Fruit fly (Drosophila melanogaster) whole organism, wandering third instar larva: ENCODE data around the gene Nle.

Source experiments
- Abd-B ChIP-seq: fragments of >200 bp; optimal IDR thresholded peaks from 2 replicates; lab custom pipeline; 2017; ENCODE audit warnings: missing biosample characterization, missing genetic modification characterization
- CG32264 ChIP-seq: fragments of 200-800 bp; sonication (Bioruptor generic); optimal IDR thresholded peaks from 2 replicates; lab custom pipeline; 2016; ENCODE audit warnings: missing biosample characterization, missing genetic modification characterization
- CG9705 ChIP-seq: fragments of 200-800 bp; sonication (Bioruptor generic); optimal IDR thresholded peaks from 2 replicates; lab custom pipeline; 2018; ENCODE audit warnings: missing biosample characterization, mild to moderate bottlenecking, missing genetic modification characterization
- CrebA ChIP-seq: fragments of 200-800 bp; sonication (Bioruptor generic); optimal IDR thresholded peaks from 2 replicates; lab custom pipeline; 2016; ENCODE audit warnings: missing biosample characterization, mild to moderate bottlenecking, missing genetic modification characterization, borderline replicate concordance
- Dfd ChIP-seq: fragments of >200 bp; optimal IDR thresholded peaks from 2 replicates; lab custom pipeline; 2017; ENCODE audit warnings: missing biosample characterization, missing genetic modification characterization
- Dif ChIP-seq: fragments of 200-275, 200-300 bp; sonication (Bioruptor generic); optimal IDR thresholded peaks from 2 replicates; lab custom pipeline; 2018; ENCODE audit warnings: missing biosample characterization, missing genetic modification characterization; ENCODE audit not compliant: partially characterized antibody
- GATAd ChIP-seq: sonication (Bioruptor generic); optimal IDR thresholded peaks from 2 replicates; lab custom pipeline; 2016; ENCODE audit warnings: missing biosample characterization, missing genetic modification characterization
- HLH106 ChIP-seq: fragments of 200-800 bp; optimal IDR thresholded peaks from 3 replicates; lab custom pipeline; 2019; ENCODE audit warnings: missing biosample characterization, mild to moderate bottlenecking, missing genetic modification characterization, moderate library complexity
- Hnf4 ChIP-seq: fragments of 200-800 bp; sonication (Bioruptor generic); optimal IDR thresholded peaks from 2 replicates; lab custom pipeline; 2016; ENCODE audit warnings: missing biosample characterization, mild to moderate bottlenecking, missing genetic modification characterization
- Hr78 ChIP-seq: fragments of >200 bp; optimal IDR thresholded peaks from 2 replicates; lab custom pipeline; 2017; ENCODE audit warnings: missing biosample characterization, missing genetic modification characterization
- Hr83 ChIP-seq: fragments of 200-300 bp; sonication (Bioruptor generic); optimal IDR thresholded peaks from 2 replicates; lab custom pipeline; 2016; ENCODE audit warnings: missing biosample characterization, mild to moderate bottlenecking, missing genetic modification characterization, moderate library complexity; ENCODE audit not compliant: poor library complexity, severe bottlenecking
- Jra ChIP-seq: sonication (Bioruptor generic); optimal IDR thresholded peaks from 2 replicates; lab custom pipeline; 2016; ENCODE audit warnings: missing biosample characterization, missing genetic modification characterization
- Mio ChIP-seq: sonication (Bioruptor generic); optimal IDR thresholded peaks from 2 replicates; lab custom pipeline; 2016; ENCODE audit warnings: missing biosample characterization, missing genetic modification characterization
- Myc ChIP-seq: fragments of >200 bp; optimal IDR thresholded peaks from 2 replicates; lab custom pipeline; 2017
- N ChIP-seq: fragments of >200 bp; optimal IDR thresholded peaks from 2 replicates; lab custom pipeline; 2018; ENCODE audit warnings: missing biosample characterization, missing external identifiers, missing genetic modification characterization
- OdsH ChIP-seq: fragments of 200-800 bp; sonication (Bioruptor generic); optimal IDR thresholded peaks from 2 replicates; lab custom pipeline; 2016; ENCODE audit warnings: missing biosample characterization, mild to moderate bottlenecking, missing genetic modification characterization
- Rel ChIP-seq, 2 experiments: fragments of 200-800 bp; sonication (Bioruptor generic) in 1 of 2; optimal IDR thresholded peaks; 2 replicates in 1 of 2; 3 replicates in 1 of 2; lab custom pipeline; 2016 to 2019; ENCODE audit warnings: mild to moderate bottlenecking in 2 of 2, missing biosample characterization in 2 of 2, missing genetic modification characterization in 2 of 2, moderate library complexity in 1 of 2
- Sp1 ChIP-seq: fragments of 200-800 bp; sonication (Bioruptor generic); optimal IDR thresholded peaks from 3 replicates; lab custom pipeline; 2019; ENCODE audit warnings: missing biosample characterization, mild to moderate bottlenecking, missing genetic modification characterization, moderate library complexity
- Vsx2 ChIP-seq: fragments of 200-300, 225-300 bp; sonication (Bioruptor generic); optimal IDR thresholded peaks from 2 replicates; lab custom pipeline; 2018; ENCODE audit warnings: missing biosample characterization, missing genetic modification characterization; ENCODE audit not compliant: partially characterized antibody
- br ChIP-seq: fragments of 200-800 bp; sonication (Bioruptor generic); optimal IDR thresholded peaks from 2 replicates; lab custom pipeline; 2016; ENCODE audit warnings: missing biosample characterization, missing genetic modification characterization
- brk ChIP-seq: fragments of 200-800 bp; sonication (Bioruptor generic); optimal IDR thresholded peaks from 2 replicates; lab custom pipeline; 2016; ENCODE audit warnings: missing biosample characterization, mild to moderate bottlenecking, missing genetic modification characterization
- dl ChIP-seq, 2 experiments: fragments of 175-275, 200-275 bp in 1 of 2; fragments of 200-275 bp in 1 of 2; sonication (Bioruptor generic); optimal IDR thresholded peaks; lab custom pipeline; 2018; ENCODE audit warnings: mild to moderate bottlenecking in 2 of 2, missing biosample characterization in 2 of 2, missing genetic modification characterization in 2 of 2, moderate library complexity in 2 of 2; ENCODE audit not compliant: partially characterized antibody in 2 of 2, insufficient read depth in 1 of 2
- dmrt93B ChIP-seq: fragments of 200-800 bp; sonication (Bioruptor generic); optimal IDR thresholded peaks from 2 replicates; lab custom pipeline; 2018; ENCODE audit warnings: missing biosample characterization, mild to moderate bottlenecking, missing genetic modification characterization
- dsf ChIP-seq: sonication (Bioruptor generic); optimal IDR thresholded peaks from 2 replicates; lab custom pipeline; 2016; ENCODE audit warnings: missing biosample characterization, missing genetic modification characterization, borderline replicate concordance
- ey ChIP-seq: fragments of 200-800 bp; sonication (Bioruptor generic); optimal IDR thresholded peaks from 2 replicates; lab custom pipeline; 2016; ENCODE audit warnings: missing biosample characterization, missing genetic modification characterization
- foxo ChIP-seq, 2 experiments: fragments of 200-800 bp; sonication (Bioruptor generic); optimal IDR thresholded peaks; 2 replicates in 1 of 2; 3 replicates in 1 of 2; lab custom pipeline; 2016 to 2017; ENCODE audit warnings: missing biosample characterization in 2 of 2, missing genetic modification characterization in 2 of 2
- fru ChIP-seq: fragments of 200-800 bp; sonication (Bioruptor generic); optimal IDR thresholded peaks from 3 replicates; lab custom pipeline; 2016; ENCODE audit warnings: missing biosample characterization, mild to moderate bottlenecking, missing genetic modification characterization
- h ChIP-seq: fragments of 200-800 bp; sonication (Bioruptor generic); optimal IDR thresholded peaks from 3 replicates; lab custom pipeline; 2016; ENCODE audit warnings: missing biosample characterization, mild to moderate bottlenecking, missing genetic modification characterization
- jim ChIP-seq: fragments of 175-275, 200-325 bp; sonication (Bioruptor generic); optimal IDR thresholded peaks from 2 replicates; lab custom pipeline; 2016; ENCODE audit warnings: missing biosample characterization, mild to moderate bottlenecking, missing genetic modification characterization
- lola ChIP-seq: fragments of >200 bp; optimal IDR thresholded peaks from 2 replicates; lab custom pipeline; 2017; ENCODE audit warnings: missing biosample characterization, missing genetic modification characterization
- pan ChIP-seq: fragments of >200 bp; optimal IDR thresholded peaks from 2 replicates; lab custom pipeline; 2017
- psq ChIP-seq: fragments of 200-800 bp; sonication (Bioruptor generic); optimal IDR thresholded peaks from 3 replicates; lab custom pipeline; 2017; ENCODE audit warnings: missing biosample characterization, mild to moderate bottlenecking, missing genetic modification characterization, moderate library complexity
- rgr ChIP-seq: fragments of 200-800 bp; sonication (Bioruptor generic); optimal IDR thresholded peaks from 3 replicates; lab custom pipeline; 2016; ENCODE audit warnings: missing biosample characterization, mild to moderate bottlenecking, missing genetic modification characterization
- sage ChIP-seq: fragments of 200-800 bp; sonication (Bioruptor generic); optimal IDR thresholded peaks from 2 replicates; lab custom pipeline; 2016; ENCODE audit warnings: missing biosample characterization, mild to moderate bottlenecking, missing genetic modification characterization
- sv ChIP-seq: fragments of 200-800 bp; sonication (Bioruptor generic); optimal IDR thresholded peaks from 3 replicates; lab custom pipeline; 2016; ENCODE audit warnings: missing biosample characterization, missing genetic modification characterization
- tai ChIP-seq: sonication (Bioruptor generic); optimal IDR thresholded peaks from 2 replicates; lab custom pipeline; 2016; ENCODE audit warnings: missing biosample characterization, missing genetic modification characterization
- usp ChIP-seq: fragments of >200 bp; optimal IDR thresholded peaks from 2 replicates; lab custom pipeline; 2017; ENCODE audit warnings: missing biosample characterization, missing genetic modification characterization
- woc ChIP-seq: sonication (Bioruptor generic); optimal IDR thresholded peaks from 2 replicates; lab custom pipeline; 2016; ENCODE audit warnings: missing biosample characterization, mild to moderate bottlenecking, missing genetic modification characterization

Nle gene

dm6 chr2L:542338-542967 lies 25.5 kb downstream of the Nle start, which contains the start of gene lwr:
lwr (minus strand) TSS chr2L:542580.
- peak; percentile 5 for TF ChIP-seq fru (GFP tag; lab: Kevin White, UChicago)
- TF ChIP-seq Rel (GFP tag; optimal IDR thresholded peaks at IDR 0.05; lab: Kevin White, UChicago), result no peak
- TF ChIP-seq Rel (tag; optimal IDR thresholded peaks at IDR 0.05; lab: Kevin White, UChicago), result peak; percentile 30
- TF ChIP-seq Sp1 (GFP tag; lab: Kevin White, UChicago), result no peak
- TF ChIP-seq foxo (GFP tag; optimal IDR thresholded peaks at IDR 0.05; lab: Kevin White, UChicago), result peak in 1 of 2 experiments; percentile 9
- TF ChIP-seq, all 38 proteins: peak for 3

DNA sequence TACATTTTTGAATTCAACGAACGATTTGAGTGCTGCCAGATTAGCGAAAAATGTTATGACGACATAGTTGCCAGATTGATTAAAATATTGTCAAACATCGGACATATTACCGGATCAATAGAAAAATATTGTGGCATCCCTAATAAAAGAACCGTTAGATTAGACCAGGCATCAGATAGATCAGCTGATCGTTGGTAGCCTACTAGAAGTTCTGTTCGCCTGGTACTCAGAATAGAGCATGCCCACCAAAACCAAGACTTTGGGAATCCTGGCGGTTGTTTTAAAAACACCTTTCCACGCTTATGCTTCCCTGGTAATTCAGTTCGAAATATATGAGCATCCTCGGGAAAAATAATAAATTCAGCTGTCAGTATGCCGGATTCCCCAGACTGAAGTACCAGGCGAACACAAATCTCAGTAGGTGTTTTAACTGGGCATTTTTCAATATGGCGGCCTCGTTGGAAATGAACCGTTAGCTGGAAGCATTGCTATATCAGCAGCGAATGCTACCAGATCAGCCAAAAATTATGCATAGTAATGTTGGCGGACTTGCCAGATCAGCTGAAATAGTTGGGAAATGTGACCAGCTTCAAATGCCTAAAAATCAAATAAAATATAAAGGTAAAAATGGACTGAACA lies 27.2 kb downstream of the Nle start:
- TF ChIP-seq fru (GFP tag; lab: Kevin White, UChicago) (peak; percentile 87), h (GFP tag; lab: Kevin White, UChicago) (peak; percentile 15), rgr (peak; percentile 11), Rel (GFP tag; optimal IDR thresholded peaks at IDR 0.05; lab: Kevin White, UChicago) (no peak), Rel (tag; optimal IDR thresholded peaks at IDR 0.05; lab: Kevin White, UChicago) (peak; percentile 72), Dif (peak; percentile 21), foxo (GFP tag; optimal IDR thresholded peaks at IDR 0.05; lab: Kevin White, UChicago) (peak in 1 of 2 experiments; percentile 31), dl (GFP tag; optimal IDR thresholded peaks at IDR 0.05; lab: Kevin White, UChicago; ENCODE audit: insufficient read depth in 1 of 2, partially characterized antibody in 2 of 2) (peak in 1 of 2 experiments; percentile 11), lola (GFP tag; lab: Kevin White, UChicago) (no peak), Hr83 (peak; percentile 54), dmrt93B (GFP tag; lab: Kevin White, UChicago) (no peak)

DNA sequence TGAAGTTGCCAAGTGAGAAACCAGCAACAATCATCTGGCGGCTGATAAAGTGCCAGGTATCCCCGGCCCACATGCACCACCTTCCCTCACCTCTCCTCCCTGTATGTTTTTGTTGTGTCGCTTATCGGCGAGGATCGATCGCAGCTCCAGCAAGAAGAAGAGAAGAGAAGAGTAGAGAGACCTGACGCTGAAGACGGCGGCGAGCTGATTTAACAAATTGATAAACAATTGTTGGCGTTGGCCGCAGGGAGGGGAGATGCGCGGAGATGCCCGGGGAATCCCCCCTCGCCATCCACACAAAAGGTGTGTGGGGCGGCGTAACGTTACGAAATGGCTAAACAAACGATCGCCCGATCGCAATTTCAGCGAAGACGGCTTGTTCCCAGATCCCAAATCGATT lies 34.2 kb downstream of the Nle start:
- TF ChIP-seq Rel (GFP tag; optimal IDR thresholded peaks at IDR 0.05; lab: Kevin White, UChicago), result no peak
- peak; percentile 74 for TF ChIP-seq Rel (tag; optimal IDR thresholded peaks at IDR 0.05; lab: Kevin White, UChicago)
- no peak for TF ChIP-seq Hr78
- TF ChIP-seq psq (GFP tag; lab: Kevin White, UChicago), result peak; percentile 16
- TF ChIP-seq, all 38 proteins: peak for 2

DNA sequence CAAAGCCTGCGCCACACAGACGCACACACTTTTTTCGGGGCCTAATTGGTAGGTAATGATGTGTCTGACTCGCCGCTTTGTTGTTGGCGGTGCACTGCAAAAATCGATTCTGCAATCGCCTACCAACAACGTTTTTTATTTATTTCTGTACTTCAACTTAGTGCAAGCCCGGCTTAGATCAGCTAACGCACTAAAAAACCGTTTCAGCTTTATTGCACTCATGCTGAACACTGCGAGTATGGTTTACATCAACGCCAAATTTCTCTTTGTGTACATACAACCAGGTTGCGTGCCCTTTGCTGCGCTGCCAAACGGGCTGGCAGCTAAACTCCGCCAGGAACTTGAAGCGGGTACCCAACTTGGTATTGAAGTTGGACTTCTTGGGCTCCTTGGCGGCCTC lies 37.7 kb downstream of the Nle start:
- peak; percentile 40 to 96 for TF ChIP-seq foxo (GFP tag; optimal IDR thresholded peaks at IDR 0.05; lab: Kevin White, UChicago)
- TF ChIP-seq tai, result no peak
- TF ChIP-seq dmrt93B (GFP tag; lab: Kevin White, UChicago), result peak; percentile 84
- TF ChIP-seq Dif, result no peak
- TF ChIP-seq sage (GFP tag; lab: Kevin White, UChicago), result peak; percentile 81
- peak; percentile 96 for TF ChIP-seq OdsH
- TF ChIP-seq HLH106 (tag; lab: Kevin White, UChicago), result peak; percentile 89
- TF ChIP-seq GATAd, result no peak
- peak; percentile 97 for TF ChIP-seq br (GFP tag; lab: Kevin White, UChicago)
- TF ChIP-seq Hr83, result peak; percentile 52
- TF ChIP-seq brk, result no peak
- no peak for TF ChIP-seq Hr78
- peak; percentile 73 for TF ChIP-seq dsf (GFP tag; lab: Kevin White, UChicago)
- no peak for TF ChIP-seq Myc (lab: Kevin White, UChicago)
- no peak for TF ChIP-seq dl (GFP tag; optimal IDR thresholded peaks at IDR 0.05; lab: Kevin White, UChicago; ENCODE audit: insufficient read depth in 1 of 2, partially characterized antibody in 2 of 2)
- no peak for TF ChIP-seq Vsx2
- TF ChIP-seq CG9705, result peak; percentile 65
- TF ChIP-seq Jra (GFP tag; lab: Kevin White, UChicago), result no peak
- peak; percentile 95 for TF ChIP-seq Sp1 (GFP tag; lab: Kevin White, UChicago)
- TF ChIP-seq N, result no peak
- TF ChIP-seq Rel (GFP tag; optimal IDR thresholded peaks at IDR 0.05; lab: Kevin White, UChicago), result no peak
- peak; percentile 53 for TF ChIP-seq Rel (tag; optimal IDR thresholded peaks at IDR 0.05; lab: Kevin White, UChicago)
- no peak for TF ChIP-seq lola (GFP tag; lab: Kevin White, UChicago)
- no peak for TF ChIP-seq usp (GFP tag; lab: Kevin White, UChicago)
- TF ChIP-seq woc (GFP tag; lab: Kevin White, UChicago), result peak; percentile 92
- peak; percentile 94 for TF ChIP-seq Hnf4 (GFP tag; lab: Kevin White, UChicago)
- TF ChIP-seq ey (GFP tag; lab: Kevin White, UChicago), result peak; percentile 92
- TF ChIP-seq jim, result no peak
- no peak for TF ChIP-seq Abd-B (GFP tag; lab: Kevin White, UChicago)
- peak; percentile 96 for TF ChIP-seq fru (GFP tag; lab: Kevin White, UChicago)
- no peak for TF ChIP-seq pan (lab: Kevin White, UChicago)
- peak; percentile 91 for TF ChIP-seq rgr
- TF ChIP-seq h (GFP tag; lab: Kevin White, UChicago), result peak; percentile 92
- no peak for TF ChIP-seq Dfd (GFP tag; lab: Kevin White, UChicago)
- TF ChIP-seq CrebA (GFP tag; lab: Kevin White, UChicago), result no peak
- peak; percentile 92 for TF ChIP-seq psq (GFP tag; lab: Kevin White, UChicago)
- peak; percentile 68 for TF ChIP-seq CG32264 (GFP tag; lab: Kevin White, UChicago)
- TF ChIP-seq sv (GFP tag; lab: Kevin White, UChicago), result no peak
- peak; percentile 68 for TF ChIP-seq Mio (GFP tag; lab: Kevin White, UChicago)
